Worm (Caenorhabditis elegans): ENCODE results near the gene srh-275.

DNA sequence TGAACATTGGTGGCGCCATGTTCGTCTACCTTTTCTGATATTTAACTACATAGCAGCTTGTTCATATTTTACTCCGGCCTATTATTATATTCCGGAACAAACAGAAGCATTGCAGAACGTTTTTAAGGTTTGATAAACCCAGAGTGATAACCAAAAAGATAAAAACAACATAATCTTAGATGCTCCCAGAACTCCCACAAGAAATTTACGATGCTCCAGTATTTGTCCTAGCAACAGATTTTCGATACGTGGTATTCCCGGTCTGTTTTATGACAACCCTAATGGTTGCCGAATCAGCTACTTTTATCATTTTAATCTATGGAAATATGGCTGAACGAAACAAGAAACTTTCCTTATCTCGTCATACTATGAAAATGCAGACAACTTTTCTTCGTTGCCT lies 799 bp downstream of the srh-275 start:
- no peak for TF ChIP-seq klf-2 (GFP tag; conservative IDR thresholded peaks at IDR 0.05)
- TF ChIP-seq med-1 (GFP tag; optimal IDR thresholded peaks at IDR 0.05; ENCODE audit: insufficient read depth), result no peak
- no peak for TF ChIP-seq ztf-29 (GFP tag; IDR thresholded peaks at IDR 0.05)
